Worm (Caenorhabditis elegans) whole organism, L4 larva: ENCODE data around the gene F22B3.5.

Experiments used
- F49E8.2 ChIP-seq: sonication (generic microtip); optimal IDR thresholded peaks from 2 replicates; lab custom pipeline; 2016; ENCODE audit warnings: missing compliant biosample characterization, mild to moderate bottlenecking, missing genetic modification characterization, borderline replicate concordance
- T20F7.1 ChIP-seq: fragments of 200-800 bp; sonication (Bioruptor generic); optimal IDR thresholded peaks from 2 replicates; lab custom pipeline; 2018; ENCODE audit warnings: mild to moderate bottlenecking, missing genetic modification characterization, missing compliant biosample characterization
- Y48G9A.11 ChIP-seq: fragments of 200-800 bp; sonication (Bioruptor generic); IDR thresholded peaks from 2 replicates; pipeline ENCODE4 v1.3.6; 2022; ENCODE audit warnings: missing genetic modification reagents, missing genetic modification characterization, missing compliant biosample characterization
- ZK546.5 ChIP-seq, 2 experiments: sonication (generic microtip); optimal IDR thresholded peaks; 2 replicates each; lab custom pipeline; 2017; ENCODE audit warnings: missing biosample characterization in 2 of 2, missing genetic modification characterization in 2 of 2
- aha-1 ChIP-seq: fragments of 150-350 bp; peaks from one replicate; lab custom pipeline; 2014; ENCODE audit warnings: missing biosample characterization, missing genetic modification characterization
- arid-1 ChIP-seq: fragments of 200-800 bp; sonication (Bioruptor generic); conservative IDR thresholded peaks from 2 replicates; pipeline ENCODE4 v1.3.6; 2022; ENCODE audit warnings: missing genetic modification reagents, missing genetic modification characterization, missing compliant biosample characterization
- ceh-62 ChIP-seq: sonication (generic microtip); optimal IDR thresholded peaks from 2 replicates; lab custom pipeline; 2017; ENCODE audit warnings: missing biosample characterization, missing genetic modification characterization
- ctbp-1 ChIP-seq: fragments of 200-800 bp; sonication (Bioruptor generic); IDR thresholded peaks from 2 replicates; pipeline ENCODE4 v1.3.6; 2022; ENCODE audit warnings: missing genetic modification reagents, missing genetic modification characterization, missing compliant biosample characterization
- daf-12 ChIP-seq: fragments of 150-350 bp; optimal IDR thresholded peaks from 2 replicates; lab custom pipeline; 2014; ENCODE audit warnings: missing biosample characterization, missing genetic modification reagents, missing genetic modification characterization
- daf-16 ChIP-seq, 3 experiments: sonication (generic microtip); optimal IDR thresholded peaks; 2 replicates each; lab custom pipeline; 2016 to 2017; ENCODE audit warnings: missing genetic modification characterization in 3 of 3, missing genetic modification reagents in 3 of 3, mild to moderate bottlenecking in 2 of 3, missing compliant biosample characterization in 2 of 3, missing biosample characterization in 1 of 3, moderate library complexity in 1 of 3
- daf-19 ChIP-seq: fragments of 200-800 bp; sonication (Bioruptor generic); conservative IDR thresholded peaks from 2 replicates; pipeline ENCODE4 v1.3.6; 2022; ENCODE audit warnings: missing genetic modification characterization, missing compliant biosample characterization
- dmd-6 ChIP-seq: fragments of 200-800 bp; sonication (Bioruptor generic); IDR thresholded peaks from 2 replicates; pipeline ENCODE4 v1.3.6; 2022; ENCODE audit warnings: missing genetic modification reagents, missing genetic modification characterization, missing compliant biosample characterization
- dpl-1 ChIP-seq: fragments of 150-350 bp; optimal IDR thresholded peaks from 2 replicates; lab custom pipeline; 2014; ENCODE audit warnings: missing biosample characterization, missing genetic modification reagents, missing genetic modification characterization
- dve-1 ChIP-seq: sonication (generic microtip); optimal IDR thresholded peaks from 2 replicates; lab custom pipeline; 2017; ENCODE audit warnings: antibody characterized with exemption, mild to moderate bottlenecking, missing genetic modification characterization, missing compliant biosample characterization; ENCODE audit not compliant: insufficient read depth
- egl-27 ChIP-seq: sonication (generic microtip); optimal IDR thresholded peaks from 3 replicates; lab custom pipeline; 2017; ENCODE audit warnings: missing biosample characterization, missing genetic modification reagents, missing genetic modification characterization
- fkh-10 ChIP-seq: fragments of 150-350 bp; optimal IDR thresholded peaks from 2 replicates; lab custom pipeline; 2014; ENCODE audit warnings: missing biosample characterization, missing genetic modification reagents, missing genetic modification characterization
- hlh-11 ChIP-seq: fragments of 200-800 bp; sonication (Bioruptor generic); optimal IDR thresholded peaks from 2 replicates; lab custom pipeline; 2018; ENCODE audit warnings: mild to moderate bottlenecking, missing genetic modification characterization, missing compliant biosample characterization
- hlh-30 ChIP-seq: sonication (generic microtip); optimal IDR thresholded peaks from 2 replicates; lab custom pipeline; 2017; ENCODE audit warnings: antibody characterized with exemption, mild to moderate bottlenecking, missing genetic modification characterization, missing compliant biosample characterization; ENCODE audit not compliant: insufficient read depth
- lin-13 ChIP-seq: fragments of 150-350 bp; optimal IDR thresholded peaks from 2 replicates; lab custom pipeline; 2014; ENCODE audit warnings: missing biosample characterization, missing genetic modification reagents, missing genetic modification characterization
- lin-38 ChIP-seq: fragments of 200-800 bp; sonication (Bioruptor generic); IDR thresholded peaks from 2 replicates; pipeline ENCODE4 v1.3.6; 2022; ENCODE audit warnings: missing genetic modification reagents, missing genetic modification characterization, missing compliant biosample characterization
- lir-3 ChIP-seq: sonication (generic microtip); optimal IDR thresholded peaks from 2 replicates; lab custom pipeline; 2016; ENCODE audit warnings: mild to moderate bottlenecking, missing genetic modification characterization, missing compliant biosample characterization
- lsy-2 ChIP-seq, 2 experiments: fragments of 150-350 bp in 1 of 2; sonication (generic microtip) in 1 of 2; optimal IDR thresholded peaks; 2 replicates each; lab custom pipeline; 2014 to 2017; ENCODE audit warnings: missing biosample characterization in 2 of 2, missing genetic modification characterization in 2 of 2
- madf-5 ChIP-seq, 2 experiments: fragments of 200-800 bp; sonication (Bioruptor generic); IDR thresholded peaks; 2 replicates each; pipeline ENCODE4 v1.3.6; 2022; ENCODE audit warnings: missing compliant biosample characterization in 2 of 2, missing genetic modification characterization in 2 of 2
- mdt-29 ChIP-seq: fragments of 200-800 bp; sonication (Bioruptor generic); IDR thresholded peaks from 2 replicates; pipeline ENCODE4 v1.3.6; 2022; ENCODE audit warnings: missing genetic modification reagents, missing genetic modification characterization, missing compliant biosample characterization
- mes-2 ChIP-seq: sonication (generic microtip); optimal IDR thresholded peaks from 2 replicates; lab custom pipeline; 2016; ENCODE audit warnings: missing genotype, mild to moderate bottlenecking, missing genetic modification characterization, missing compliant biosample characterization; ENCODE audit not compliant: poor library complexity, severe bottlenecking
- nhr-10 ChIP-seq: fragments of 150-350 bp; optimal IDR thresholded peaks from 2 replicates; lab custom pipeline; 2014; ENCODE audit warnings: missing biosample characterization, missing genetic modification characterization
- nhr-237 ChIP-seq: sonication (generic microtip); optimal IDR thresholded peaks from 2 replicates; lab custom pipeline; 2017; ENCODE audit warnings: missing biosample characterization, missing genetic modification characterization
- nhr-41 ChIP-seq: fragments of 200-800 bp; sonication (Bioruptor generic); IDR thresholded peaks from 2 replicates; pipeline ENCODE4 v1.3.6; 2022; ENCODE audit warnings: missing genetic modification reagents, missing genetic modification characterization, missing compliant biosample characterization
- php-3 ChIP-seq: fragments of 200-800 bp; sonication (Bioruptor generic); IDR thresholded peaks from 2 replicates; pipeline ENCODE4 v1.3.6; 2022; ENCODE audit warnings: missing genetic modification reagents, missing genetic modification characterization, missing compliant biosample characterization
- saeg-2 ChIP-seq: fragments of 200-800 bp; sonication (Bioruptor generic); IDR thresholded peaks from 2 replicates; pipeline ENCODE4 v1.3.6; 2022; ENCODE audit warnings: missing genetic modification reagents, missing genetic modification characterization, missing compliant biosample characterization
- snpc-1.2 ChIP-seq: fragments of 200-800 bp; sonication (Bioruptor generic); IDR thresholded peaks from 2 replicates; pipeline ENCODE4 v1.3.6; 2022; ENCODE audit warnings: missing genetic modification reagents, missing genetic modification characterization, missing compliant biosample characterization
- spr-1 ChIP-seq: sonication (generic microtip); optimal IDR thresholded peaks from 2 replicates; lab custom pipeline; 2016; ENCODE audit warnings: mild to moderate bottlenecking, missing genetic modification characterization, missing compliant biosample characterization
- spr-3 ChIP-seq: fragments of 200-800 bp; sonication (Bioruptor generic); optimal IDR thresholded peaks from 2 replicates; lab custom pipeline; 2018; ENCODE audit warnings: mild to moderate bottlenecking, missing genetic modification characterization, missing compliant biosample characterization
- unc-130 ChIP-seq: sonication (generic microtip); optimal IDR thresholded peaks from 2 replicates; lab custom pipeline; 2016; ENCODE audit warnings: missing genetic modification reagents, missing genetic modification characterization, missing compliant biosample characterization
- unc-62 ChIP-seq, 3 experiments: fragments of 150-350 bp in 1 of 3; sonication (generic microtip); optimal IDR thresholded peaks in 2 of 3; peaks in 1 of 3; 1 replicate in 1 of 3; 2 replicates in 2 of 3; lab custom pipeline; 2014 to 2017; ENCODE audit warnings: missing biosample characterization in 3 of 3, missing genetic modification characterization in 3 of 3, missing genetic modification reagents in 3 of 3, missing genotype in 1 of 3
- zfp-3 ChIP-seq: fragments of 200-800 bp; sonication (Bioruptor generic); conservative IDR thresholded peaks from 2 replicates; pipeline ENCODE4 v1.3.6; 2022; ENCODE audit warnings: missing genetic modification reagents, missing genetic modification characterization, missing compliant biosample characterization
- zip-2 ChIP-seq: fragments of 150-350 bp; optimal IDR thresholded peaks from 2 replicates; lab custom pipeline; 2014; ENCODE audit warnings: missing biosample characterization, missing genetic modification characterization

Gene F22B3.5

DNA sequence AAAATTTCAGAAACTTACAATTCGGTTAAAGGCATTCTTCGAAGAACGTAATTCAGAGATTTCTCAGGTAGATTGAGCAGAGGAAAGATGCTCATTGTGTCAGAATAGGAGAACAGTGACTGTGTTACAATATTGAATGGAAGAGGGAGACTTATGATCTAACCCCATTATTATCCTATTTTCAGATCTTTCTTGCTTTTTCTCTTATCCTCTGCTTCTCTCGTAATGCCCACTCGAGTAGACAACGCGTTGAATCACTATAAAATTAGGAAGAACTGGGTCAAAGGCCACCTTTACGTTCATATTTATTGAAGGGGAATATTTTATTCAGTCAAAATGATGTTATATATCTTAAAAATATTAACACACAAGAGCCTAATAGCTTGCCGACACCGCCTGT lies 37.4 kb downstream of the F22B3.5 start, which contains the start of gene fbxb-76:
fbxb-76 (minus strand) TSS at position 101 of the 400 bp plus-strand sequence.
- TF ChIP-seq arid-1 (GFP tag; lab: Robert Waterston, UW) = no peak
- TF ChIP-seq nhr-41 = no peak
- TF ChIP-seq egl-27 = no peak
- TF ChIP-seq ceh-62 (tag; lab: Kevin White, UChicago) = no peak
- TF ChIP-seq nhr-10 (tag; lab: Kevin White, UChicago) = no peak
- TF ChIP-seq fkh-10 (GFP tag; lab: Kevin White, UChicago) = no peak
- no peak for TF ChIP-seq daf-12 (tag; lab: Kevin White, UChicago)
- TF ChIP-seq dve-1 = no peak
- TF ChIP-seq mdt-29 = no peak
- TF ChIP-seq T20F7.1 = no peak
- no peak for TF ChIP-seq F49E8.2 (tag; lab: Kevin White, UChicago)
- no peak for TF ChIP-seq php-3 (GFP tag; lab: Robert Waterston, UW)
- TF ChIP-seq lin-38 (GFP tag; lab: Robert Waterston, UW) = no peak
- TF ChIP-seq dmd-6 (GFP tag; lab: Robert Waterston, UW) = no peak
- TF ChIP-seq hlh-30 = no peak

ce11 chrIV:11377439-11377838 lies 39.2 kb downstream of the F22B3.5 start:
- TF ChIP-seq lin-13 (GFP tag; lab: Kevin White, UChicago) (no peak), ctbp-1 (0 out of 2 replicates have a peak, but pooled peaks have one; percentile 36), Y48G9A.11 (GFP tag; lab: Robert Waterston, UW) (0 out of 2 replicates have a peak, but pooled peaks have one; percentile 27), nhr-237 (no peak), madf-5 (GFP tag; IDR thresholded peaks at IDR 0.05; lab: Robert Waterston, UW) (0 out of 4 replicates have a peak, but pooled peaks of 1 of the 2 experiments have one; percentile 23), unc-130 (GFP tag; lab: Kevin White, UChicago) (peak; percentile 45), F49E8.2 (tag; lab: Kevin White, UChicago) (peak; percentile 84), snpc-1.2 (GFP tag; lab: Robert Waterston, UW) (peak; percentile 71; the same call in 1 of the 2 replicates), daf-19 (GFP tag; lab: Robert Waterston, UW) (0 out of 2 replicates have a peak, but pooled peaks have one; percentile 12), lin-38 (GFP tag; lab: Robert Waterston, UW) (peak; percentile 59)

ce11 chrIV:11375713-11376112 lies 40.9 kb downstream of the F22B3.5 start:
- TF ChIP-seq lin-13 (GFP tag; lab: Kevin White, UChicago) = no peak
- peak; percentile 93 for TF ChIP-seq aha-1 (tag; lab: Kevin White, UChicago)
- TF ChIP-seq, all 104 proteins: peak for 1

DNA sequence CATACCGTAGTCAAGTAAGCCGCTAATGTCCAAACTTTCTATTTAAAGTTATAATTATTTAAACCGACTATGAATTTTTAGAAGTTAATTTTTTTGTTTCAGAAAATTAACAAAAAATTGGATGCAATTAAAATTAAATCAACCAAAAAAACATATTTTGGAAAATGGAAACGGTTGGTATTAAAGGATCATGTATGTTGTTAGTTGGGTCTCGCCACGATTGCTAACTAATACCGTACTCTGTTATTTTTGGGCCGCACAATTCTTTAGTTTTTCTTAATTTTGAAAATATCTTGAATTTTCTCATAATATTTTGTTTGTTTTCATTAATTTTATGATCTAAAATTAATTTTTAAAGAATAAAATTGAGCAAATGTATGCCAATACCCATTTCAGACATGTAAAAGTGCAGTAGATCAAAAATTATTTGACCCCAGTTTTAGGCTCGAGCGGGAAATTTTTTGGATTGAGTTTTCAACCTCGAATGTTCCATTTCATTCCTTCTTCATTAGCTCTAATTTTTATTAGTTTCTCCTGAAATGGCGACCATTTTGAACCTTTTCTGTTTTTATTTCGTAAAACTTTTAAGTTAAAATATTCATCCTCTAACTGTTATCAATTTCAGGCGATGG lies 44.1 kb downstream of the F22B3.5 start, which contains the start of gene cbd-1:
cbd-1 (plus strand) TSS at position 626 of the 632 bp plus-strand sequence.
- TF ChIP-seq lin-38 (GFP tag; lab: Robert Waterston, UW) (peak; percentile 19; the same call in 1 of the 2 replicates), zfp-3 (no peak), ZK546.5 (tag; optimal IDR thresholded peaks at IDR 0.05; lab: Kevin White, UChicago) (no peak), spr-1 (tag; lab: Kevin White, UChicago) (no peak), lir-3 (tag; lab: Kevin White, UChicago) (no peak)

ce11 chrIV:11371645-11372044 lies 45.0 kb downstream of the F22B3.5 start, which contains the start of gene sec-31:
sec-31 (minus strand) TSS chrIV:11371792.
- TF ChIP-seq spr-3 = no peak
- TF ChIP-seq mes-2 (tag; lab: Kevin White, UChicago) = peak; percentile 53
- no peak for TF ChIP-seq mdt-29
- no peak for TF ChIP-seq daf-16 (GFP tag; optimal IDR thresholded peaks at IDR 0.05; lab: Kevin White, UChicago)
- no peak for TF ChIP-seq daf-16 (tag; optimal IDR thresholded peaks at IDR 0.05; lab: Kevin White, UChicago)
- TF ChIP-seq unc-62 (GFP tag; optimal IDR thresholded peaks at IDR 0.05 in 1 of 2; lab: Kevin White, UChicago) = peak in 1 of 2 experiments; percentile 18
- no peak for TF ChIP-seq unc-62 (tag; optimal IDR thresholded peaks at IDR 0.05; lab: Kevin White, UChicago)
- no peak for TF ChIP-seq saeg-2 (GFP tag; lab: Robert Waterston, UW)
- peak in 1 of 2 experiments; percentile 26 for TF ChIP-seq lsy-2 (tag; optimal IDR thresholded peaks at IDR 0.05; lab: Kevin White, UChicago)
- TF ChIP-seq hlh-11 (tag; lab: Kevin White, UChicago) = no peak
- no peak for TF ChIP-seq madf-5 (GFP tag; IDR thresholded peaks at IDR 0.05; lab: Robert Waterston, UW)
- TF ChIP-seq dpl-1 (GFP tag; lab: Kevin White, UChicago) = peak; percentile 42
- TF ChIP-seq lin-38 (GFP tag; lab: Robert Waterston, UW) = peak; percentile 51
- no peak for TF ChIP-seq zip-2 (tag; lab: Kevin White, UChicago)
